Worm (Caenorhabditis elegans) whole organism, early embryonic: ENCODE data around the gene aakg-3.

ENCODE experiments used
- B0310.2 ChIP-seq: sonication (generic microtip); optimal IDR thresholded peaks from 2 replicates; lab custom pipeline; 2016; ENCODE audit warnings: mild to moderate bottlenecking, missing genetic modification characterization, missing compliant biosample characterization
- aly-1 ChIP-seq: sonication (generic microtip); optimal IDR thresholded peaks from 2 replicates; lab custom pipeline; 2016; ENCODE audit warnings: missing genetic modification characterization, missing compliant biosample characterization
- ama-1 ChIP-seq: fragments of 150-350 bp; optimal IDR thresholded peaks from 2 replicates; lab custom pipeline; 2014

DNA sequence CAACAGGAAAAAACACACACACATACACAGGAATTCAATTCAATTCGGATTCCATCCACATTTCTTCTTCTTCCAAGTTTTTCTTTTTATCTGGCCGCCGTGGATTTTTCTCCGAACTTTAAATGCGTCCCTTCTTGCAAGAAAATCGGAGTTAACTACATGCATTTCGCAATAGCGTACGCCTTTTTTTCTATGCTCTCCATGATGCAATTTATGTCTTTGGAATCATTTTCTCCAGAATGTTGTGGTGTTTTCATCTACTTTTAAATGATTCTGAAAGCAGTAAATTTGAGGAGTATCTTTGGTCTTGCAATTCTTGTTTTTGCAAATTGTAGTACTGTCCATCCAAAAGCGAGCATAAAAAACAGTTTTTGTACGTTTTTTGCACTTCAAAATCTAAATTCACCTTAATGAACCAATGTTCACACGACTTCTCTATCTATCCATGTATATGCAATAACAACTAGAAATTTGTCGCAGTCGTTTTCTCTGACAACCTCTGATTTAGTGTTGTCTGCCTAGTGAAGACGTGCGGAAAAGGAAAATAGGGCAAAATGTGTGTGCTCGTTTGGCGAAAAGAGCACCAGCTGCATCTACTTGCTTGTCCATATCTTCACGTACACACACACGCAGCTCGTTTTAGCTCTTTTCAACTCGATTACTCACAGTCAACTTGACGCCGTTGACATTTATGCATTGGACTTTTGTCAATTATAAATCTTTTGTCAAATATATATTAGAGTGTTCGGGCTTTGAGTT is 46.3 kb downstream of the aakg-3 start:
- TF ChIP-seq ama-1 (lab: Kevin White, UChicago), result no peak
- no peak for TF ChIP-seq aly-1 (tag; lab: Kevin White, UChicago)
- no peak for TF ChIP-seq B0310.2
